Fruit fly (Drosophila melanogaster) whole organism, wandering third instar larva: Measurements from ENCODE around the gene CG5214.

Experiments
- Hnf4 ChIP-seq: fragments of 200-800 bp; sonication (Bioruptor generic); optimal IDR thresholded peaks from 2 replicates; lab custom pipeline; 2016; ENCODE audit warnings: missing biosample characterization, mild to moderate bottlenecking, missing genetic modification characterization
- Jra ChIP-seq: sonication (Bioruptor generic); optimal IDR thresholded peaks from 2 replicates; lab custom pipeline; 2016; ENCODE audit warnings: missing biosample characterization, missing genetic modification characterization
- OdsH ChIP-seq: fragments of 200-800 bp; sonication (Bioruptor generic); optimal IDR thresholded peaks from 2 replicates; lab custom pipeline; 2016; ENCODE audit warnings: missing biosample characterization, mild to moderate bottlenecking, missing genetic modification characterization
- Rel ChIP-seq, 2 experiments: fragments of 200-800 bp; sonication (Bioruptor generic) in 1 of 2; optimal IDR thresholded peaks; 2 replicates in 1 of 2; 3 replicates in 1 of 2; lab custom pipeline; 2016 to 2019; ENCODE audit warnings: mild to moderate bottlenecking in 2 of 2, missing biosample characterization in 2 of 2, missing genetic modification characterization in 2 of 2, moderate library complexity in 1 of 2
- Sp1 ChIP-seq: fragments of 200-800 bp; sonication (Bioruptor generic); optimal IDR thresholded peaks from 3 replicates; lab custom pipeline; 2019; ENCODE audit warnings: missing biosample characterization, mild to moderate bottlenecking, missing genetic modification characterization, moderate library complexity
- brk ChIP-seq: fragments of 200-800 bp; sonication (Bioruptor generic); optimal IDR thresholded peaks from 2 replicates; lab custom pipeline; 2016; ENCODE audit warnings: missing biosample characterization, mild to moderate bottlenecking, missing genetic modification characterization
- fru ChIP-seq: fragments of 200-800 bp; sonication (Bioruptor generic); optimal IDR thresholded peaks from 3 replicates; lab custom pipeline; 2016; ENCODE audit warnings: missing biosample characterization, mild to moderate bottlenecking, missing genetic modification characterization
- pan ChIP-seq: fragments of >200 bp; optimal IDR thresholded peaks from 2 replicates; lab custom pipeline; 2017
- psq ChIP-seq: fragments of 200-800 bp; sonication (Bioruptor generic); optimal IDR thresholded peaks from 3 replicates; lab custom pipeline; 2017; ENCODE audit warnings: missing biosample characterization, mild to moderate bottlenecking, missing genetic modification characterization, moderate library complexity

DNA sequence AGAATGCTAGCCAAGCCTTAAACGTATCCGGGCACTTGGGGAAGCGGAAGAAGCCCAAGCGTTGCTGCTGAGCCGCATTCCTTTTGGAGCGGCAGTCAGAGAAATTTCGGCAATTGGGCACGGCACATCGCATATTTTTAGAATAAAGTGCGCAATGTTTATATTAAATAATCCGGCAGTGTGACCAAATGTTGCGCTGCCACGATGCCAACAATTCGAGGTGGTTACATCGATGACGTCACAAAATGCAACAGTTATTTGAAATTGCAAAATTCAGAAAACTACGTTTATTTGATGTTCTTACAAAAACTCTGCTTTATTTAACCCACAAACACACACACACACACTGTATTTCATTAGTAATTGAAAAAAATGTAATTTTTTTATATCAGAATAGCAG lies 24.2 kb upstream of the CG5214 start, which contains the start of gene CG6689:
- no peak for TF ChIP-seq Hnf4
- no peak for TF ChIP-seq Rel (GFP tag; optimal IDR thresholded peaks at IDR 0.05; lab: Kevin White, UChicago)
- TF ChIP-seq Rel (tag; optimal IDR thresholded peaks at IDR 0.05; lab: Kevin White, UChicago): no peak
- TF ChIP-seq OdsH: no peak
- no peak for TF ChIP-seq Sp1 (GFP tag; lab: Kevin White, UChicago)
- no peak for TF ChIP-seq fru (GFP tag; lab: Kevin White, UChicago)
- TF ChIP-seq pan: no peak
- no peak for TF ChIP-seq brk (GFP tag; lab: Kevin White, UChicago)
- no peak for TF ChIP-seq psq (GFP tag; lab: Kevin White, UChicago)
- no peak for TF ChIP-seq Jra (GFP tag; lab: Kevin White, UChicago)
